Fruit fly (Drosophila melanogaster): ENCODE results near the gene Akap200.

Akap200 gene

DNA sequence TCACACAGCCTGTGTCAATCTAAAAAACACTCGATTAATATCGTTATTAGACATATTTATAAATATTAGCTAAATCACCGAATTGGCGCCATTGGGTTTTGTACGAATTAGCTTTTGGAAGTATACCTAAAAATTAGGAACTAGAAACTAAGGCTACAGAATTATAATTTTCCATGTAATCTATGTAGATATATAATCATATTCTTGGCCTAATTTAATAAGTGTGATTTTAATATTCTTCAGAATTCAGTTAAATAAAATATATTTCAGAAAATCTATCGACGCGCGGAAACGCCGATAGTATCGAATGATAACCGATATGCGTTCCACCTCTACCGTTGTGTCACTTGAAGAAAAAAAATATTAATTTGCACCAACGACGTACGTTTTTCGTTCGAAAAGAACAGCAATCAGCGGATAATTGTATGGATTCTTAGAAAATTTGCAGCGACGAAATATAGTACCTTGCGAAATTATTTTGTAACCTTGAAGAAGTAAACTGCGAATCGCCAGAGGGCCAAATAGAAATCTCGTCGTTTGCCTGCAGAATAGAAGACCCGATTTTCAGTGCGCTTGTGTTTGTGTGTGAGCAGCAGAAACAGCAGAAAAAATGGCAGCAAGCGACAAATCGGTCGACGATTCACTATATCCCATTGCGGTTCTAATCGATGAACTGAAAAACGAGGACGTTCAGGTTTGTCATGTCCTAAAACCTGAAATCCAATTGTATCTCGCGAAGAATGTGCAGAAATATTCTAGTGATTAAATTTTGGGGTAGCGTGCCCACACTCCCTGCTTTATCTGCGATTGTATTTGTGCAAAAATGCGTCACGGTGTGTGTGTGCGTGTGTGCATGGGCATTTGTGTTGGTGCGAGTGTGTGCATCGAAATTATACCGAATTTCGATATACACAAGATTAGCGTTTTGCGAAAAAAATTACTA is 49.5 kb upstream of the Akap200 start, which contains the start of gene Pp2A-29B (continued):
- TF ChIP-seq maf-S (GFP tag; optimal IDR thresholded peaks at IDR 0.05), result no peak
- TF ChIP-seq CG15696 (tag; optimal IDR thresholded peaks at IDR 0.05), result peak; percentile 35
- peak; percentile 0 for TF ChIP-seq Atf3 (GFP tag; optimal IDR thresholded peaks at IDR 0.05)
- TF ChIP-seq Tbp (GFP tag; optimal IDR thresholded peaks at IDR 0.05), result no peak
- no peak for TF ChIP-seq dmrt99B (tag; optimal IDR thresholded peaks at IDR 0.05)
- no peak for TF ChIP-seq gsb-n (tag; optimal IDR thresholded peaks at IDR 0.05)
- TF ChIP-seq CG18764 (GFP tag; optimal IDR thresholded peaks at IDR 0.05), result no peak
- no peak for TF ChIP-seq onecut (GFP tag; IDR thresholded peaks at IDR 0.05)
- peak; percentile 42 for TF ChIP-seq CG8924 (tag; optimal IDR thresholded peaks at IDR 0.05)
- TF ChIP-seq Dip3 (GFP tag; optimal IDR thresholded peaks at IDR 0.05), result peak; percentile 19
- TF ChIP-seq CG11456 (GFP tag; IDR thresholded peaks at IDR 0.05), result no peak
- TF ChIP-seq HmgZ (tag; optimal IDR thresholded peaks at IDR 0.05), result peak; percentile 27
- no peak for TF ChIP-seq CG13123 (GFP tag; optimal IDR thresholded peaks at IDR 0.05)
- TF ChIP-seq CG12219 (GFP tag; optimal IDR thresholded peaks at IDR 0.05), result no peak
- no peak for TF ChIP-seq CG4707 (GFP tag; optimal IDR thresholded peaks at IDR 0.05)
- TF ChIP-seq CG15269 (tag; optimal IDR thresholded peaks at IDR 0.05), result peak; percentile 9
- peak; percentile 55 for TF ChIP-seq kni (GFP tag; optimal IDR thresholded peaks at IDR 0.05)
- TF ChIP-seq pita (GFP tag; optimal IDR thresholded peaks at IDR 0.05), result no peak
- peak; percentile 21 for TF ChIP-seq CTCF (GFP tag; optimal IDR thresholded peaks at IDR 0.05)
- TF ChIP-seq E2f1 (GFP tag; IDR thresholded peaks at IDR 0.05), result 0 out of 2 replicates have a peak, but pooled peaks have one; percentile 23
- no peak for TF ChIP-seq CG7556 (GFP tag; optimal IDR thresholded peaks at IDR 0.05)
- TF ChIP-seq CG16813 (GFP tag; IDR thresholded peaks at IDR 0.05; ENCODE audit: partially characterized antibody), result peak; percentile 100
- TF ChIP-seq sna (GFP tag; IDR thresholded peaks at IDR 0.05; ENCODE audit: partially characterized antibody), result peak; percentile 99
- TF ChIP-seq Dref (GFP tag; IDR thresholded peaks at IDR 0.05), result peak; percentile 57
- no peak for TF ChIP-seq ken (GFP tag; IDR thresholded peaks at IDR 0.05)
- peak; percentile 52 for TF ChIP-seq gfzf (GFP tag; optimal IDR thresholded peaks at IDR 0.05)
- TF ChIP-seq CG30431 (GFP tag; optimal IDR thresholded peaks at IDR 0.05), result no peak
- peak; percentile 6 for TF ChIP-seq CG17385 (GFP tag; optimal IDR thresholded peaks at IDR 0.05)
- TF ChIP-seq CG34224 (GFP tag; IDR thresholded peaks at IDR 0.05; ENCODE audit: partially characterized antibody), result peak; percentile 97
- TF ChIP-seq B-H2 (GFP tag; optimal IDR thresholded peaks at IDR 0.05), result peak; percentile 57
- no peak for TF ChIP-seq CG5180 (GFP tag; optimal IDR thresholded peaks at IDR 0.05)
- peak; percentile 94 for TF ChIP-seq mld (GFP tag; IDR thresholded peaks at IDR 0.05; ENCODE audit: partially characterized antibody)
- peak; percentile 59 for TF ChIP-seq zen (tag; optimal IDR thresholded peaks at IDR 0.05)
- peak; percentile 41 for TF ChIP-seq lbe (GFP tag; optimal IDR thresholded peaks at IDR 0.05)
- peak; percentile 95 for TF ChIP-seq CG7963 (GFP tag; IDR thresholded peaks at IDR 0.05; ENCODE audit: partially characterized antibody)
- no peak for TF ChIP-seq CG32772 (GFP tag; IDR thresholded peaks at IDR 0.05)
- TF ChIP-seq CG1602 (GFP tag; optimal IDR thresholded peaks at IDR 0.05), result no peak
- TF ChIP-seq slbo (GFP tag; IDR thresholded peaks at IDR 0.05), result peak; percentile 56; the same call in 1 of the 2 replicates
- no peak for TF ChIP-seq CG6175 (GFP tag; IDR thresholded peaks at IDR 0.05)
- TF ChIP-seq cg (GFP tag; optimal IDR thresholded peaks at IDR 0.05), result peak; percentile 98
- TF ChIP-seq schlank (tag; optimal IDR thresholded peaks at IDR 0.05), result no peak
- no peak for TF ChIP-seq toy (GFP tag; IDR thresholded peaks at IDR 0.05)
- no peak for TF ChIP-seq CG4854 (GFP tag; optimal IDR thresholded peaks at IDR 0.05)
- no peak for TF ChIP-seq PHDP (tag; optimal IDR thresholded peaks at IDR 0.05)
- TF ChIP-seq repo (GFP tag; optimal IDR thresholded peaks at IDR 0.05), result no peak
- no peak for TF ChIP-seq CG8089 (GFP tag; optimal IDR thresholded peaks at IDR 0.05)
- TF ChIP-seq CG6683 (GFP tag; optimal IDR thresholded peaks at IDR 0.05), result no peak
- no peak for TF ChIP-seq ro (GFP tag; IDR thresholded peaks at IDR 0.05)
- peak; percentile 32 for TF ChIP-seq vfl (GFP tag; optimal IDR thresholded peaks at IDR 0.05)

All from whole organism, embryonic.